Fruit fly (Drosophila melanogaster) whole organism, embryonic: ENCODE measurements around the gene mRpS14.

Source experiments
- Aef1 ChIP-seq: fragments of 200-800 bp; sonication (Bioruptor generic); IDR thresholded peaks from 3 replicates; pipeline ENCODE4 v1.3.6; 2022; ENCODE audit warnings: missing biosample characterization, missing genetic modification characterization
- Antp ChIP-seq: fragments of 200-800 bp; sonication (Bioruptor generic); optimal IDR thresholded peaks from 3 replicates; lab custom pipeline; 2016; ENCODE audit warnings: missing biosample characterization, missing genetic modification characterization
- B-H2 ChIP-seq: fragments of 200-800 bp; sonication (Bioruptor generic); optimal IDR thresholded peaks from 2 replicates; lab custom pipeline; 2018; ENCODE audit warnings: missing biosample characterization, mild to moderate bottlenecking, missing genetic modification characterization
- CG1024 ChIP-seq: fragments of 200-800 bp; sonication (Bioruptor generic); IDR thresholded peaks from 2 replicates; pipeline ENCODE4 v1.3.6; 2022; ENCODE audit warnings: missing biosample characterization, missing genetic modification characterization
- CG13624 ChIP-seq: fragments of 200-800 bp; sonication (Bioruptor generic); optimal IDR thresholded peaks from 2 replicates; lab custom pipeline; 2016; ENCODE audit warnings: missing biosample characterization, missing genetic modification characterization
- CG14050 ChIP-seq: fragments of 200-800 bp; sonication (Bioruptor generic); IDR thresholded peaks from 3 replicates; pipeline ENCODE4 v1.3.6; 2022; ENCODE audit warnings: missing biosample characterization, missing genetic modification characterization
- CG14710 ChIP-seq: fragments of 200-800 bp; sonication (Bioruptor generic); optimal IDR thresholded peaks from 3 replicates; lab custom pipeline; 2019; ENCODE audit warnings: missing biosample characterization, mild to moderate bottlenecking, missing genetic modification characterization, moderate library complexity
- CG15073 ChIP-seq: fragments of 200-800 bp; sonication (Bioruptor generic); optimal IDR thresholded peaks from 2 replicates; lab custom pipeline; 2016; ENCODE audit warnings: missing biosample characterization, missing genetic modification characterization
- CG15601 ChIP-seq: fragments of 200-800 bp; sonication (Bioruptor generic); optimal IDR thresholded peaks from 3 replicates; lab custom pipeline; 2019; ENCODE audit warnings: missing biosample characterization, mild to moderate bottlenecking, missing genetic modification characterization, moderate library complexity
- CG16815 ChIP-seq: fragments of 200-800 bp; sonication (Bioruptor generic); optimal IDR thresholded peaks from 3 replicates; lab custom pipeline; 2017; ENCODE audit warnings: missing biosample characterization, mild to moderate bottlenecking, missing genetic modification characterization
- CG17361 ChIP-seq: fragments of 200-800 bp; sonication (Bioruptor generic); IDR thresholded peaks from 3 replicates; pipeline ENCODE4 v1.3.6; 2022; ENCODE audit warnings: missing biosample characterization, missing genetic modification characterization
- CG17802 ChIP-seq: fragments of 200-800 bp; sonication (Bioruptor generic); optimal IDR thresholded peaks from 2 replicates; lab custom pipeline; 2018; ENCODE audit warnings: missing biosample characterization, mild to moderate bottlenecking, missing genetic modification characterization, moderate library complexity
- CG18619 ChIP-seq: fragments of 200-800 bp; sonication (Bioruptor generic); optimal IDR thresholded peaks from 3 replicates; lab custom pipeline; 2017; ENCODE audit warnings: missing biosample characterization, mild to moderate bottlenecking, missing genetic modification characterization
- CG2129 ChIP-seq: fragments of 200-800 bp; sonication (Bioruptor generic); IDR thresholded peaks from 2 replicates; pipeline ENCODE4 v1.3.6; 2022; ENCODE audit warnings: missing biosample characterization, missing genetic modification characterization; ENCODE audit not compliant: partially characterized antibody
- CG30431 ChIP-seq: fragments of 200-800 bp; sonication (Bioruptor generic); optimal IDR thresholded peaks from 2 replicates; lab custom pipeline; 2017; ENCODE audit warnings: missing biosample characterization, missing genetic modification characterization
- CG4404 ChIP-seq: fragments of 200-800 bp; sonication (Bioruptor generic); IDR thresholded peaks from 2 replicates; pipeline ENCODE4 v1.3.6; 2022; ENCODE audit warnings: missing biosample characterization, missing genetic modification characterization
- CG4424 ChIP-seq: fragments of 200-800 bp; sonication (Bioruptor generic); optimal IDR thresholded peaks from 3 replicates; lab custom pipeline; 2016; ENCODE audit warnings: missing biosample characterization, missing genetic modification characterization
- CG8944 ChIP-seq: fragments of 200-800 bp; sonication (Bioruptor generic); optimal IDR thresholded peaks from 3 replicates; lab custom pipeline; 2016; ENCODE audit warnings: missing biosample characterization, missing genetic modification characterization
- CG9817 ChIP-seq: fragments of 200-800 bp; sonication (Bioruptor generic); optimal IDR thresholded peaks from 2 replicates; lab custom pipeline; 2018; ENCODE audit warnings: missing biosample characterization, mild to moderate bottlenecking, missing genetic modification characterization, moderate library complexity
- CkIIα-i1 ChIP-seq: fragments of 200-800 bp; sonication (Bioruptor generic); IDR thresholded peaks from 2 replicates; pipeline ENCODE4 v1.3.6; 2022; ENCODE audit warnings: missing biosample characterization, missing genetic modification characterization
- CoRest ChIP-seq: fragments of 200-800 bp; sonication (Bioruptor generic); optimal IDR thresholded peaks from 3 replicates; lab custom pipeline; 2018; ENCODE audit warnings: missing biosample characterization, mild to moderate bottlenecking, missing genetic modification characterization, moderate library complexity
- Doc3 ChIP-seq: fragments of 200-800 bp; sonication (Bioruptor generic); IDR thresholded peaks from 3 replicates; pipeline ENCODE4 v1.3.6; 2022; ENCODE audit warnings: missing biosample characterization, missing genetic modification characterization; ENCODE audit not compliant: partially characterized antibody
- Ets65A ChIP-seq: fragments of 200-800 bp; sonication (Bioruptor generic); peaks from one replicate; lab custom pipeline; 2016; ENCODE audit warnings: missing biosample characterization, missing genetic modification characterization
- HLH3B ChIP-seq: fragments of 200-800 bp; sonication (Bioruptor generic); IDR thresholded peaks from 2 replicates; pipeline ENCODE4 v1.3.6; 2022; ENCODE audit warnings: missing biosample characterization, missing genetic modification characterization
- HLH4C ChIP-seq: fragments of 200-800 bp; sonication (Bioruptor generic); IDR thresholded peaks from 3 replicates; pipeline ENCODE4 v1.3.6; 2022; ENCODE audit warnings: missing biosample characterization, missing genetic modification characterization; ENCODE audit not compliant: partially characterized antibody
- HLH54F ChIP-seq: fragments of 200-800 bp; sonication (Bioruptor generic); optimal IDR thresholded peaks from 3 replicates; lab custom pipeline; 2016; ENCODE audit warnings: missing biosample characterization, missing genetic modification characterization
- Lhr ChIP-seq: fragments of 200-800 bp; sonication (Bioruptor generic); optimal IDR thresholded peaks from 3 replicates; lab custom pipeline; 2017; ENCODE audit warnings: mild to moderate bottlenecking, missing biosample characterization, missing genetic modification reagents, missing genetic modification characterization
- Mad ChIP-seq: fragments of 200-800 bp; sonication (Bioruptor generic); optimal IDR thresholded peaks from 2 replicates; lab custom pipeline; 2016; ENCODE audit warnings: missing biosample characterization, missing genetic modification characterization
- Meics ChIP-seq: fragments of 200-800 bp; sonication (Bioruptor generic); optimal IDR thresholded peaks from 2 replicates; lab custom pipeline; 2017; ENCODE audit warnings: missing biosample characterization, mild to moderate bottlenecking, missing genetic modification characterization
- Side ChIP-seq: fragments of 200-800 bp; sonication (Bioruptor generic); optimal IDR thresholded peaks from 2 replicates; lab custom pipeline; 2016; ENCODE audit warnings: missing biosample characterization, missing genetic modification characterization
- Sox102F ChIP-seq: fragments of 200-800 bp; sonication (Bioruptor generic); optimal IDR thresholded peaks from 2 replicates; lab custom pipeline; 2018; ENCODE audit warnings: missing biosample characterization, mild to moderate bottlenecking, missing genetic modification characterization, moderate library complexity
- bab2 ChIP-seq: fragments of 200-800 bp; sonication (Bioruptor generic); optimal IDR thresholded peaks from 2 replicates; lab custom pipeline; 2016; ENCODE audit warnings: missing biosample characterization, missing genetic modification characterization
- bigmax ChIP-seq: fragments of 200-800 bp; sonication (Bioruptor generic); optimal IDR thresholded peaks from 2 replicates; lab custom pipeline; 2018; ENCODE audit warnings: missing biosample characterization, mild to moderate bottlenecking, missing genetic modification characterization
- cad ChIP-seq: fragments of >200 bp; optimal IDR thresholded peaks from 2 replicates; lab custom pipeline; 2017; ENCODE audit warnings: missing biosample characterization, missing genetic modification characterization
- chm ChIP-seq: fragments of 200-800 bp; sonication (Bioruptor generic); IDR thresholded peaks from 2 replicates; pipeline ENCODE4 v1.3.6; 2022; ENCODE audit warnings: missing biosample characterization, missing genetic modification characterization
- chn ChIP-seq: fragments of 200-800 bp; sonication (Bioruptor generic); optimal IDR thresholded peaks from 2 replicates; lab custom pipeline; 2016; ENCODE audit warnings: missing biosample characterization, missing genetic modification characterization
- cwo ChIP-seq: fragments of 200-800 bp; sonication (Bioruptor generic); optimal IDR thresholded peaks from 3 replicates; lab custom pipeline; 2017; ENCODE audit warnings: missing biosample characterization, missing genetic modification characterization, mild to moderate bottlenecking, moderate library complexity, missing genetic modification reagents
- dysf ChIP-seq: fragments of 200-800 bp; sonication (Bioruptor generic); IDR thresholded peaks from 3 replicates; pipeline ENCODE4 v1.3.6; 2022; ENCODE audit warnings: missing biosample characterization, missing genetic modification characterization
- esg ChIP-seq: fragments of 200-800 bp; sonication (Bioruptor generic); conservative IDR thresholded peaks from 2 replicates; pipeline ENCODE4 v1.3.6; 2022; ENCODE audit warnings: missing biosample characterization, missing genetic modification characterization
- ind ChIP-seq: fragments of 200-800 bp; sonication (Bioruptor generic); optimal IDR thresholded peaks from 3 replicates; lab custom pipeline; 2016; ENCODE audit warnings: missing biosample characterization, missing genetic modification characterization
- mam ChIP-seq: fragments of 200-800 bp; sonication (Bioruptor generic); optimal IDR thresholded peaks from 3 replicates; lab custom pipeline; 2016; ENCODE audit warnings: missing biosample characterization, missing genetic modification characterization
- nau ChIP-seq: fragments of 200-800 bp; sonication (Bioruptor generic); optimal IDR thresholded peaks from 3 replicates; lab custom pipeline; 2017; ENCODE audit warnings: missing biosample characterization, mild to moderate bottlenecking, missing genetic modification characterization, missing genetic modification reagents
- nerfin-1 ChIP-seq: fragments of 200-800 bp; sonication (Bioruptor generic); optimal IDR thresholded peaks from 3 replicates; lab custom pipeline; 2019; ENCODE audit warnings: missing biosample characterization, mild to moderate bottlenecking, missing genetic modification characterization, moderate library complexity
- nerfin-2 ChIP-seq: fragments of 200-800 bp; sonication (Bioruptor generic); IDR thresholded peaks from 2 replicates; pipeline ENCODE4 v1.3.6; 2022; ENCODE audit warnings: missing biosample characterization, missing genetic modification characterization; ENCODE audit not compliant: partially characterized antibody
- ranshi ChIP-seq: fragments of 200-800 bp; sonication (Bioruptor generic); IDR thresholded peaks from 2 replicates; pipeline ENCODE4 v1.3.6; 2022; ENCODE audit warnings: missing biosample characterization, missing genetic modification characterization
- sob ChIP-seq: fragments of 200-800 bp; sonication (Bioruptor generic); IDR thresholded peaks from 2 replicates; pipeline ENCODE4 v1.3.6; 2022; ENCODE audit warnings: missing biosample characterization, missing genetic modification characterization
- tio ChIP-seq: fragments of 200-800 bp; sonication (Bioruptor generic); optimal IDR thresholded peaks from 2 replicates; lab custom pipeline; 2017; ENCODE audit warnings: missing biosample characterization, missing genetic modification characterization, inconsistent platforms
- wdn ChIP-seq: fragments of 200-800 bp; sonication (Bioruptor generic); IDR thresholded peaks from 2 replicates; pipeline ENCODE4 v1.3.6; 2022; ENCODE audit warnings: missing biosample characterization, missing genetic modification characterization
- z ChIP-seq: fragments of 200-800 bp; sonication (Bioruptor generic); IDR thresholded peaks from 3 replicates; pipeline ENCODE4 v1.3.6; 2022; ENCODE audit warnings: missing biosample characterization, missing genetic modification characterization
- zen2 ChIP-seq: fragments of 200-800 bp; sonication (Bioruptor generic); IDR thresholded peaks from 3 replicates; pipeline ENCODE4 v1.3.6; 2022; ENCODE audit warnings: missing biosample characterization, missing genetic modification characterization; ENCODE audit not compliant: partially characterized antibody

mRpS14 gene

dm6 chrX:19494830-19495610, 15.0 kb upstream of the mRpS14 start, which contains the start of the genes ksh, CG14200 and Pfrx (continued):
- TF ChIP-seq CG14710 (tag; lab: Kevin White, UChicago): peak; percentile 57
- no peak for TF ChIP-seq ind
- TF ChIP-seq CkIIα-i1: no peak
- TF ChIP-seq CG13624 (GFP tag; lab: Kevin White, UChicago): peak; percentile 41
- TF ChIP-seq zen2 (GFP tag; lab: Robert Waterston, UW): peak; percentile 78
- TF ChIP-seq Aef1 (GFP tag; lab: Robert Waterston, UW): 0 out of 3 replicates have a peak, but pooled peaks have one; percentile 23
- TF ChIP-seq HLH3B (GFP tag; lab: Robert Waterston, UW): no peak
- no peak for TF ChIP-seq CG15073
- peak; percentile 86 for TF ChIP-seq nerfin-2 (GFP tag; lab: Robert Waterston, UW)
- no peak for TF ChIP-seq CG4404 (GFP tag; lab: Robert Waterston, UW)
- no peak for TF ChIP-seq cwo (GFP tag; lab: Kevin White, UChicago)
- TF ChIP-seq chm (GFP tag; lab: Robert Waterston, UW): 0 out of 2 replicates have a peak, but pooled peaks have one; percentile 11
- TF ChIP-seq B-H2 (GFP tag; lab: Kevin White, UChicago): no peak
- peak; percentile 59 for TF ChIP-seq CG2129 (GFP tag; lab: Robert Waterston, UW)
- peak; percentile 63 for TF ChIP-seq CG17802
- TF ChIP-seq chn (GFP tag; lab: Kevin White, UChicago): no peak
- peak; percentile 15 for TF ChIP-seq HLH54F (GFP tag; lab: Kevin White, UChicago)
- TF ChIP-seq Antp (GFP tag; lab: Kevin White, UChicago): peak; percentile 35
- TF ChIP-seq CG4424 (GFP tag; lab: Kevin White, UChicago): no peak
- TF ChIP-seq bab2: no peak
- TF ChIP-seq Mad: no peak
- TF ChIP-seq tio (GFP tag; lab: Kevin White, UChicago): no peak
- no peak for TF ChIP-seq Sox102F (GFP tag; lab: Kevin White, UChicago)
- TF ChIP-seq sob (GFP tag; lab: Robert Waterston, UW): peak; percentile 64
- TF ChIP-seq CG15601 (tag; lab: Kevin White, UChicago): peak; percentile 11
- TF ChIP-seq Ets65A: peak; percentile 30
- no peak for TF ChIP-seq CG14050 (GFP tag; lab: Robert Waterston, UW)
- TF ChIP-seq esg: no peak
- TF ChIP-seq CG16815: no peak
- no peak for TF ChIP-seq bigmax (GFP tag; lab: Kevin White, UChicago)
- no peak for TF ChIP-seq wdn
- TF ChIP-seq HLH4C (GFP tag; lab: Robert Waterston, UW): peak; percentile 89
- TF ChIP-seq dysf (GFP tag; lab: Robert Waterston, UW): peak; percentile 41; the same call in 1 of the 3 replicates
- no peak for TF ChIP-seq cad (GFP tag; lab: Kevin White, UChicago)
- TF ChIP-seq ranshi (GFP tag; lab: Robert Waterston, UW): no peak
- TF ChIP-seq CG9817: no peak
- peak; percentile 37; the same call in 2 of the 3 replicates for TF ChIP-seq CG17361 (GFP tag; lab: Robert Waterston, UW)
- TF ChIP-seq Meics: no peak
- no peak for TF ChIP-seq nerfin-1 (tag; lab: Kevin White, UChicago)
- TF ChIP-seq Doc3 (GFP tag; lab: Robert Waterston, UW): peak; percentile 60
- no peak for TF ChIP-seq z (GFP tag; lab: Robert Waterston, UW)
- TF ChIP-seq nau (GFP tag; lab: Kevin White, UChicago): no peak
- TF ChIP-seq CG18619 (GFP tag; lab: Kevin White, UChicago): no peak
- TF ChIP-seq CG8944 (GFP tag; lab: Kevin White, UChicago): peak; percentile 25
- TF ChIP-seq CG1024: peak; percentile 70
- TF ChIP-seq mam: peak; percentile 34
- TF ChIP-seq CG30431 (GFP tag; lab: Kevin White, UChicago): no peak
- TF ChIP-seq Lhr (GFP tag; lab: Kevin White, UChicago): peak; percentile 12
- no peak for TF ChIP-seq Side
- TF ChIP-seq CoRest (tag; lab: Kevin White, UChicago): peak; percentile 22
